Fruit fly (Drosophila melanogaster): ENCODE measurements around the gene CG1523.

DNA sequence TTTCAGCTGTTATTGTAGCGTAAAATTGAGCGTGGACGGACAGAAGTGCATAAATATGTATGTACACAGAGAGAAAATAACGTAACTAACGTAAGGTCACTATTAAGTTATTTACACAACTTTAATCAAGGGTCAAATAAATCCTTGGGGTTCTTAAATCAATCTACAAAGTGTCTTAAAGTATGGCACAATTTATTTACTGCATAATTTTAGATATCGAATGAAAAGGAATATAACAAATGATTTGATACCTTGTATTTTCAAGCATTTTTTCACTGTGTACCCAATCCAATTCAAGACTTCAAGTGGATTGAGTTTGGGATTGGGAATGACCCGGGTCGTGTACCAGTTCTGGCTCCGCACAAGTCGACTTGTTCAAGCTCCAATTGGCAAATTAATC lies 22.5 kb upstream of the CG1523 start:
- no peak for TF ChIP-seq psq (optimal IDR thresholded peaks at IDR 0.05)
- no peak for TF ChIP-seq insv (optimal IDR thresholded peaks at IDR 0.05)
- TF ChIP-seq Sin3A (optimal IDR thresholded peaks at IDR 0.05) = no peak
- TF ChIP-seq Myc (optimal IDR thresholded peaks at IDR 0.05) = no peak
- no peak for TF ChIP-seq h (optimal IDR thresholded peaks at IDR 0.05)

Measured in Kc167 (cell line).